Worm (Caenorhabditis elegans) whole organism, late embryonic: ENCODE results near the gene ZC302.3.

ENCODE experiments used
- C38D4.7 ChIP-seq: fragments of 200-800 bp; sonication (Bioruptor generic); optimal IDR thresholded peaks from 2 replicates; lab custom pipeline; 2018; ENCODE audit warnings: mild to moderate bottlenecking, missing genetic modification characterization, moderate library complexity, missing compliant biosample characterization
- K02D7.2 ChIP-seq: sonication (generic microtip); optimal IDR thresholded peaks from 2 replicates; lab custom pipeline; 2017; ENCODE audit warnings: mild to moderate bottlenecking, missing genetic modification characterization, missing compliant biosample characterization
- Y22D7AL.16 ChIP-seq: sonication (generic microtip); optimal IDR thresholded peaks from 2 replicates; lab custom pipeline; 2016; ENCODE audit warnings: missing genetic modification characterization, missing compliant biosample characterization
- ahr-1 ChIP-seq: sonication (generic microtip); optimal IDR thresholded peaks from 2 replicates; lab custom pipeline; 2016; ENCODE audit warnings: missing genetic modification characterization, missing compliant biosample characterization
- ama-1 ChIP-seq: fragments of 150-350 bp; optimal IDR thresholded peaks from 2 replicates; lab custom pipeline; 2014
- ceh-14 ChIP-seq: sonication (generic microtip); optimal IDR thresholded peaks from 2 replicates; lab custom pipeline; 2016; ENCODE audit warnings: missing genotype, missing genetic modification characterization, missing compliant biosample characterization
- ceh-18 ChIP-seq: sonication (generic microtip); optimal IDR thresholded peaks from 2 replicates; lab custom pipeline; 2016; ENCODE audit warnings: missing genetic modification characterization, missing compliant biosample characterization
- ceh-2 ChIP-seq: sonication (generic microtip); optimal IDR thresholded peaks from 2 replicates; lab custom pipeline; 2016; ENCODE audit warnings: missing genotype, missing genetic modification characterization, missing compliant biosample characterization
- ceh-30 ChIP-seq: fragments of 150-350 bp; optimal IDR thresholded peaks from 2 replicates; lab custom pipeline; 2014; ENCODE audit warnings: missing biosample characterization, missing genetic modification characterization
- che-1 ChIP-seq: sonication (generic microtip); optimal IDR thresholded peaks from 2 replicates; lab custom pipeline; 2016; ENCODE audit warnings: mild to moderate bottlenecking, missing genetic modification characterization, missing compliant biosample characterization
- elt-2 ChIP-seq: sonication (generic microtip); optimal IDR thresholded peaks from 2 replicates; lab custom pipeline; 2016; ENCODE audit warnings: missing genetic modification reagents, missing genetic modification characterization, missing compliant biosample characterization
- elt-4 ChIP-seq: sonication (generic microtip); optimal IDR thresholded peaks from 2 replicates; lab custom pipeline; 2016; ENCODE audit warnings: missing genetic modification characterization, missing compliant biosample characterization
- eyg-1 ChIP-seq: sonication (generic microtip); optimal IDR thresholded peaks from 2 replicates; lab custom pipeline; 2016; ENCODE audit warnings: missing genotype, missing genetic modification characterization, missing compliant biosample characterization
- fax-1 ChIP-seq: sonication (generic microtip); optimal IDR thresholded peaks from 2 replicates; lab custom pipeline; 2016; ENCODE audit warnings: missing genotype, missing genetic modification characterization, missing compliant biosample characterization
- fkh-10 ChIP-seq: fragments of 150-350 bp; optimal IDR thresholded peaks from 2 replicates; lab custom pipeline; 2014; ENCODE audit warnings: missing biosample characterization, missing genetic modification reagents, missing genetic modification characterization
- gmeb-2 ChIP-seq: sonication (generic microtip); optimal IDR thresholded peaks from 2 replicates; lab custom pipeline; 2016; ENCODE audit warnings: missing genetic modification characterization, inconsistent platforms, missing compliant biosample characterization
- hlh-15 ChIP-seq: sonication (generic microtip); optimal IDR thresholded peaks from 2 replicates; lab custom pipeline; 2016; ENCODE audit warnings: missing genetic modification characterization, missing compliant biosample characterization
- lin-11 ChIP-seq: fragments of 200-800 bp; sonication (Bioruptor generic); optimal IDR thresholded peaks from 2 replicates; lab custom pipeline; 2018; ENCODE audit warnings: mild to moderate bottlenecking, missing genetic modification characterization, missing compliant biosample characterization
- mec-3 ChIP-seq: sonication (generic microtip); optimal IDR thresholded peaks from 2 replicates; lab custom pipeline; 2016; ENCODE audit warnings: borderline replicate concordance, missing genetic modification characterization, missing compliant biosample characterization
- nhr-11 ChIP-seq: fragments of 150-350 bp; optimal IDR thresholded peaks from 2 replicates; lab custom pipeline; 2014; ENCODE audit warnings: missing biosample characterization, missing genetic modification characterization
- pag-3 ChIP-seq: sonication (generic microtip); optimal IDR thresholded peaks from 2 replicates; lab custom pipeline; 2016; ENCODE audit warnings: missing compliant biosample characterization, missing genetic modification characterization, borderline replicate concordance
- pqm-1 ChIP-seq: sonication (generic microtip); optimal IDR thresholded peaks from 2 replicates; lab custom pipeline; 2016; ENCODE audit warnings: missing genetic modification characterization, missing compliant biosample characterization
- pros-1 ChIP-seq: fragments of 150-350 bp; optimal IDR thresholded peaks from 2 replicates; lab custom pipeline; 2014; ENCODE audit warnings: missing biosample characterization, missing genetic modification reagents, missing genetic modification characterization
- ref-2 ChIP-seq: sonication (generic microtip); optimal IDR thresholded peaks from 2 replicates; lab custom pipeline; 2016; ENCODE audit warnings: missing genetic modification characterization, missing compliant biosample characterization
- sdc-2 ChIP-seq: sonication (generic microtip); optimal IDR thresholded peaks from 2 replicates; lab custom pipeline; 2016; ENCODE audit warnings: missing genotype, missing genetic modification characterization, missing compliant biosample characterization
- sox-2 ChIP-seq: fragments of 200-800 bp; sonication (Bioruptor generic); IDR thresholded peaks from 2 replicates; pipeline ENCODE4 v1.3.6; 2022; ENCODE audit warnings: missing genetic modification reagents, missing genetic modification characterization, missing compliant biosample characterization
- syd-9 ChIP-seq: sonication (generic microtip); optimal IDR thresholded peaks from 2 replicates; lab custom pipeline; 2016; ENCODE audit warnings: mild to moderate bottlenecking, missing genetic modification characterization, moderate library complexity, missing compliant biosample characterization
- tbx-2 ChIP-seq: sonication (generic microtip); optimal IDR thresholded peaks from 2 replicates; lab custom pipeline; 2016; ENCODE audit warnings: missing genetic modification characterization, missing compliant biosample characterization
- tbx-7 ChIP-seq: sonication (generic microtip); optimal IDR thresholded peaks from 2 replicates; lab custom pipeline; 2016; ENCODE audit warnings: missing genotype, missing genetic modification characterization, missing compliant biosample characterization
- ttx-3 ChIP-seq: sonication (generic microtip); optimal IDR thresholded peaks from 2 replicates; lab custom pipeline; 2016; ENCODE audit warnings: missing genetic modification reagents, missing genetic modification characterization, missing compliant biosample characterization
- unc-86 ChIP-seq: sonication (generic microtip); optimal IDR thresholded peaks from 2 replicates; lab custom pipeline; 2016; ENCODE audit warnings: missing genetic modification characterization, missing compliant biosample characterization

ZC302.3 gene

DNA sequence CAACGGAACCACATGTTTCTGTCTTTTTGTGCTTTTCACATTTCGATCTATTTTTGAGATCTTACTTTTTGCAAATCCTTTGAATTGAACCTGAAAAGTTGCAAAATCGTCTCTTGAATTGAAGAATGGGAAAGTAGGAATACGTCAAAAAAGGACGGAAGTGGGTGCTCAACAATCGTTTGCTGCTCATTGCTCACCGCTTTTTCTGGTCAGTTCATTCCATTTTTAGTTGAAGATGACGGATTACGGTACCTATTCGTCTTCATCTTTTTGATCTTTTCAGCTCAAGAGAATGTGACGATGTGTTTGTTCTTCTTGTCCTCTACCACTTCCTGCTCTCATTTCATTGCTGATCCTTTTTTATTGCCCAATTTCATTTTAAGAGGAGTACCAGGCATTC is 46.1 kb downstream of the ZC302.3 start, which contains the start of gene C05A2.4:
TSS of gene C05A2.4 (plus strand) at position 301 of the 400 bp plus-strand sequence.
- TF ChIP-seq ceh-2 (no peak), pag-3 (tag; lab: Kevin White, UChicago) (no peak), syd-9 (tag; lab: Kevin White, UChicago) (no peak), gmeb-2 (no peak), tbx-7 (tag; lab: Kevin White, UChicago) (no peak), elt-4 (tag; lab: Kevin White, UChicago) (no peak), K02D7.2 (tag; lab: Kevin White, UChicago) (no peak), ceh-18 (tag; lab: Kevin White, UChicago) (no peak), ceh-14 (no peak), pros-1 (tag; lab: Kevin White, UChicago) (no peak), tbx-2 (tag; lab: Kevin White, UChicago) (no peak), unc-86 (no peak), hlh-15 (no peak), ceh-30 (tag; lab: Kevin White, UChicago) (no peak), eyg-1 (tag; lab: Kevin White, UChicago) (no peak), pqm-1 (tag; lab: Kevin White, UChicago) (no peak)

DNA sequence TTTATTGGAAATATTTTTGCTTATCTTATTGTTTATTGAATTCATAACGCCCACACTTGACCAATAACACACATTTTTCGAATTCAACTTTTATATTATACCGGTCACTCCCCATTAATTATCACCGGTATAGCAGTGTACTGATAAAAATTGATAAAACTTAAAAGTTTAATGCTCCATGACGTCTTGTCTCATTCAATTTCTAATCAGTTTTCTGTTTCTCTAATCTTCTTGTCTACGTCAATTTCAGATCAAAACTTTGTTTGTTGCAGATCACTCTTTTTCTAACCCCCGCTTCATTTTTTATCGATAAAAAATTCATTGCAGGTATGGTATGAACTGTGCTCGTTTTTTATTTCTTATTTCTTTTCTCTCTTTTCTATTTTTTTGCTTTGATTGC is 47.5 kb downstream of the ZC302.3 start:
- TF ChIP-seq elt-2 (tag; lab: Kevin White, UChicago) (peak; percentile 84), pqm-1 (tag; lab: Kevin White, UChicago) (peak; percentile 42), ceh-14 (no peak)

DNA sequence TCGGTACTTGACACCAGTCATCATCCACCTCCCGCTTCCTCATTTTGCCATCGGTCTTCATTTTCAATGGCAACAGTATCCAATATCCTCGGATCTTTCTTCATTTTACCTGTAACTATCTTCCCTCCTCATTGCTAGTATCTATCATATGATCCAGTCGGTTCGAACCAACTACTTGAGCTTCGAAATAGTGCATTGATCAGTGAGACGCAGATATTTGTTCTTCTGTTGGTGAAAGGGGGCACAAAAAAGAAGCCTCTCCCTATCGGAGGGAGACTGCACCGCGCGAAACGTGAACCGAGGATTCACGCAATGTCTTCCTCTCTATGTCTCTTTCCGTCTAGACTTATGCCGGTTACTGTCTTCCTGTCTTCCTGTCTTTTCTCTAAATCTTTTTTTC is 49.9 kb downstream of the ZC302.3 start:
- no peak for TF ChIP-seq sox-2 (GFP tag; lab: Robert Waterston, UW)
- no peak for TF ChIP-seq ceh-14
- no peak for TF ChIP-seq che-1 (tag; lab: Kevin White, UChicago)
- TF ChIP-seq Y22D7AL.16 (tag; lab: Kevin White, UChicago), result no peak
- TF ChIP-seq lin-11 (tag; lab: Kevin White, UChicago), result no peak
- TF ChIP-seq sdc-2, result no peak
- no peak for TF ChIP-seq ama-1
- TF ChIP-seq fkh-10 (GFP tag; lab: Kevin White, UChicago), result no peak
- no peak for TF ChIP-seq nhr-11 (tag; lab: Kevin White, UChicago)
- no peak for TF ChIP-seq C38D4.7 (GFP tag; lab: Kevin White, UChicago)
- TF ChIP-seq tbx-2 (tag; lab: Kevin White, UChicago), result no peak
- TF ChIP-seq syd-9 (tag; lab: Kevin White, UChicago), result no peak
- no peak for TF ChIP-seq ref-2 (tag; lab: Kevin White, UChicago)
- TF ChIP-seq ahr-1, result no peak
- TF ChIP-seq mec-3, result no peak
- TF ChIP-seq fax-1 (tag; lab: Kevin White, UChicago), result no peak
- no peak for TF ChIP-seq ttx-3 (tag; lab: Kevin White, UChicago)
